Fruit fly (Drosophila melanogaster) whole organism, embryonic: Measurements from ENCODE around the gene RhoGAP18B.

Source experiments
- B-H2 ChIP-seq: fragments of 200-800 bp; sonication (Bioruptor generic); optimal IDR thresholded peaks from 2 replicates; lab custom pipeline; 2018; ENCODE audit warnings: missing biosample characterization, mild to moderate bottlenecking, missing genetic modification characterization
- Bgb ChIP-seq: fragments of 200-800 bp; sonication (Bioruptor generic); IDR thresholded peaks from 2 replicates; pipeline ENCODE4 v1.3.6; 2022; ENCODE audit warnings: missing biosample characterization, missing genetic modification characterization; ENCODE audit not compliant: partially characterized antibody
- Bteb2 ChIP-seq: fragments of 200-800 bp; sonication (Bioruptor generic); optimal IDR thresholded peaks from 2 replicates; lab custom pipeline; 2016; ENCODE audit warnings: missing biosample characterization, missing genetic modification characterization
- C15 ChIP-seq: fragments of 200-800 bp; sonication (Bioruptor generic); IDR thresholded peaks from 3 replicates; pipeline ENCODE4 v1.3.6; 2022; ENCODE audit warnings: missing biosample characterization, missing genetic modification characterization
- CG10267 ChIP-seq: fragments of 200-800 bp; sonication (Bioruptor generic); optimal IDR thresholded peaks from 2 replicates; lab custom pipeline; 2018; ENCODE audit warnings: missing biosample characterization, mild to moderate bottlenecking, missing genetic modification characterization, moderate library complexity
- CG10565 ChIP-seq: fragments of 200-800 bp; sonication (Bioruptor generic); optimal IDR thresholded peaks from 3 replicates; lab custom pipeline; 2016; ENCODE audit warnings: missing biosample characterization, mild to moderate bottlenecking, missing genetic modification characterization
- CG10979 ChIP-seq: fragments of 200-800 bp; sonication (Bioruptor generic); optimal IDR thresholded peaks from 2 replicates; lab custom pipeline; 2018; ENCODE audit warnings: missing biosample characterization, mild to moderate bottlenecking, missing genetic modification characterization, moderate library complexity
- CG12942 ChIP-seq: fragments of 200-800 bp; sonication (Bioruptor generic); optimal IDR thresholded peaks from 3 replicates; lab custom pipeline; 2016; ENCODE audit warnings: missing biosample characterization, missing genetic modification characterization
- CG13775 ChIP-seq: fragments of 200-800 bp; sonication (Bioruptor generic); optimal IDR thresholded peaks from 3 replicates; lab custom pipeline; 2017; ENCODE audit warnings: missing biosample characterization, mild to moderate bottlenecking, missing genetic modification characterization
- CG17186 ChIP-seq: fragments of 200-800 bp; sonication (Bioruptor generic); optimal IDR thresholded peaks from 3 replicates; lab custom pipeline; 2017; ENCODE audit warnings: missing biosample characterization, missing genetic modification reagents, missing genetic modification characterization
- CG17802 ChIP-seq: fragments of 200-800 bp; sonication (Bioruptor generic); optimal IDR thresholded peaks from 2 replicates; lab custom pipeline; 2018; ENCODE audit warnings: missing biosample characterization, mild to moderate bottlenecking, missing genetic modification characterization, moderate library complexity
- CG1792 ChIP-seq: fragments of 200-800 bp; sonication (Bioruptor generic); optimal IDR thresholded peaks from 2 replicates; lab custom pipeline; 2016; ENCODE audit warnings: missing biosample characterization, missing genetic modification characterization
- CG18764 ChIP-seq: fragments of 200-800 bp; sonication (Bioruptor generic); optimal IDR thresholded peaks from 3 replicates; lab custom pipeline; 2016; ENCODE audit warnings: missing biosample characterization, missing genetic modification characterization
- CG31365 ChIP-seq: fragments of 200-800 bp; sonication (Bioruptor generic); optimal IDR thresholded peaks from 2 replicates; lab custom pipeline; 2018; ENCODE audit warnings: missing biosample characterization, mild to moderate bottlenecking, missing genetic modification characterization
- CG3163 ChIP-seq: fragments of 200-800 bp; sonication (Bioruptor generic); optimal IDR thresholded peaks from 3 replicates; lab custom pipeline; 2016; ENCODE audit warnings: missing biosample characterization, missing genetic modification characterization
- CG32767 ChIP-seq: fragments of 200-800 bp; sonication (Bioruptor generic); IDR thresholded peaks from 2 replicates; pipeline ENCODE4 v1.3.6; 2022; ENCODE audit warnings: missing biosample characterization, missing genetic modification characterization
- CG4424 ChIP-seq: fragments of 200-800 bp; sonication (Bioruptor generic); optimal IDR thresholded peaks from 3 replicates; lab custom pipeline; 2016; ENCODE audit warnings: missing biosample characterization, missing genetic modification characterization
- CG4854 ChIP-seq: fragments of 200-800 bp; sonication (Bioruptor generic); optimal IDR thresholded peaks from 2 replicates; lab custom pipeline; 2016; ENCODE audit warnings: missing biosample characterization, missing genetic modification characterization, inconsistent platforms
- CG6813 ChIP-seq: fragments of 200-800 bp; sonication (Bioruptor generic); optimal IDR thresholded peaks from 2 replicates; lab custom pipeline; 2017; ENCODE audit warnings: missing biosample characterization, missing genetic modification characterization, mild to moderate bottlenecking, moderate library complexity, missing genetic modification reagents
- CG8924 ChIP-seq: fragments of 200-800 bp; optimal IDR thresholded peaks from 3 replicates; lab custom pipeline; 2019; ENCODE audit warnings: missing biosample characterization, mild to moderate bottlenecking, missing genetic modification characterization, moderate library complexity
- Dbx ChIP-seq: fragments of 200-800 bp; sonication (Bioruptor generic); IDR thresholded peaks from 3 replicates; pipeline ENCODE4 v1.3.6; 2022; ENCODE audit warnings: missing biosample characterization, missing genetic modification characterization
- Deaf1 ChIP-seq: fragments of 200-800 bp; optimal IDR thresholded peaks from 3 replicates; lab custom pipeline; 2019; ENCODE audit warnings: missing biosample characterization, mild to moderate bottlenecking, missing genetic modification characterization, moderate library complexity
- Doc2 ChIP-seq: fragments of 200-800 bp; sonication (Bioruptor generic); IDR thresholded peaks from 2 replicates; pipeline ENCODE4 v1.3.6; 2022; ENCODE audit warnings: missing biosample characterization, missing genetic modification characterization
- Doc3 ChIP-seq: fragments of 200-800 bp; sonication (Bioruptor generic); IDR thresholded peaks from 3 replicates; pipeline ENCODE4 v1.3.6; 2022; ENCODE audit warnings: missing biosample characterization, missing genetic modification characterization; ENCODE audit not compliant: partially characterized antibody
- Hsf ChIP-seq: fragments of 200-800 bp; sonication (Bioruptor generic); optimal IDR thresholded peaks from 3 replicates; lab custom pipeline; 2016; ENCODE audit warnings: missing biosample characterization, missing genetic modification characterization
- Lhr ChIP-seq: fragments of 200-800 bp; sonication (Bioruptor generic); optimal IDR thresholded peaks from 3 replicates; lab custom pipeline; 2017; ENCODE audit warnings: mild to moderate bottlenecking, missing biosample characterization, missing genetic modification reagents, missing genetic modification characterization
- MESR4 ChIP-seq: fragments of 200-800 bp; sonication (Bioruptor generic); optimal IDR thresholded peaks from 2 replicates; lab custom pipeline; 2018; ENCODE audit warnings: missing biosample characterization, mild to moderate bottlenecking, missing genetic modification characterization, moderate library complexity
- Mes4 ChIP-seq: fragments of 200-800 bp; sonication (Bioruptor generic); optimal IDR thresholded peaks from 2 replicates; lab custom pipeline; 2016; ENCODE audit warnings: missing biosample characterization, missing genetic modification characterization
- Myb ChIP-seq: fragments of 200-800 bp; sonication (Bioruptor generic); optimal IDR thresholded peaks from 2 replicates; lab custom pipeline; 2016; ENCODE audit warnings: missing biosample characterization, missing genetic modification characterization
- Oli ChIP-seq: fragments of 200-800 bp; sonication (Bioruptor generic); optimal IDR thresholded peaks from 2 replicates; lab custom pipeline; 2018; ENCODE audit warnings: missing biosample characterization, mild to moderate bottlenecking, missing genetic modification characterization, moderate library complexity
- PHDP ChIP-seq: fragments of 200-800 bp; sonication (Bioruptor generic); optimal IDR thresholded peaks from 3 replicates; lab custom pipeline; 2018; ENCODE audit warnings: missing biosample characterization, mild to moderate bottlenecking, missing genetic modification characterization, moderate library complexity
- Sox102F ChIP-seq: fragments of 200-800 bp; sonication (Bioruptor generic); optimal IDR thresholded peaks from 2 replicates; lab custom pipeline; 2018; ENCODE audit warnings: missing biosample characterization, mild to moderate bottlenecking, missing genetic modification characterization, moderate library complexity
- Taf1 ChIP-seq: fragments of 200-800 bp; sonication (Bioruptor generic); IDR thresholded peaks from 2 replicates; pipeline ENCODE4 v1.3.6; 2022; ENCODE audit warnings: missing biosample characterization, missing genetic modification characterization
- Xbp1 ChIP-seq: fragments of 200-800 bp; sonication (Bioruptor generic); optimal IDR thresholded peaks from 3 replicates; lab custom pipeline; 2016; ENCODE audit warnings: missing biosample characterization, mild to moderate bottlenecking, missing genetic modification characterization
- ara ChIP-seq: fragments of 200-800 bp; sonication (Bioruptor generic); IDR thresholded peaks from 2 replicates; pipeline ENCODE4 v1.3.6; 2022; ENCODE audit warnings: missing biosample characterization, missing genetic modification characterization
- bowl ChIP-seq: fragments of 200-800 bp; sonication (Bioruptor generic); IDR thresholded peaks from 2 replicates; pipeline ENCODE4 v1.3.6; 2022; ENCODE audit warnings: missing biosample characterization, missing genetic modification characterization
- bsh ChIP-seq, 2 experiments: fragments of 200-800 bp; sonication (Bioruptor generic); optimal IDR thresholded peaks; 2 replicates each; lab custom pipeline; 2017 to 2018; ENCODE audit warnings: mild to moderate bottlenecking in 2 of 2, missing biosample characterization in 2 of 2, missing genetic modification characterization in 2 of 2, moderate library complexity in 1 of 2
- chn ChIP-seq: fragments of 200-800 bp; sonication (Bioruptor generic); optimal IDR thresholded peaks from 2 replicates; lab custom pipeline; 2016; ENCODE audit warnings: missing biosample characterization, missing genetic modification characterization
- cwo ChIP-seq: fragments of 200-800 bp; sonication (Bioruptor generic); optimal IDR thresholded peaks from 3 replicates; lab custom pipeline; 2017; ENCODE audit warnings: missing biosample characterization, missing genetic modification characterization, mild to moderate bottlenecking, moderate library complexity, missing genetic modification reagents
- dpn ChIP-seq, 2 experiments: fragments of 200-800 bp; sonication (Bioruptor generic); optimal IDR thresholded peaks; 3 replicates each; lab custom pipeline; 2016; ENCODE audit warnings: missing biosample characterization in 2 of 2, missing genetic modification characterization in 2 of 2
- fd102C ChIP-seq: fragments of 200-800 bp; sonication (Bioruptor generic); optimal IDR thresholded peaks from 2 replicates; lab custom pipeline; 2018; ENCODE audit warnings: missing biosample characterization, mild to moderate bottlenecking, missing genetic modification characterization, moderate library complexity
- ftz-f1 ChIP-seq: fragments of 200-800 bp; sonication (Bioruptor generic); optimal IDR thresholded peaks from 2 replicates; lab custom pipeline; 2016; ENCODE audit warnings: missing biosample characterization, missing genetic modification characterization
- grn ChIP-seq: fragments of 200-800 bp; sonication (Bioruptor generic); optimal IDR thresholded peaks from 3 replicates; lab custom pipeline; 2017; ENCODE audit warnings: missing biosample characterization, missing genetic modification characterization
- insv ChIP-seq, 2 experiments: fragments of 200-800 bp; sonication (Bioruptor generic); optimal IDR thresholded peaks; 3 replicates each; lab custom pipeline; 2016 to 2018; ENCODE audit warnings: missing biosample characterization in 2 of 2, missing genetic modification characterization in 2 of 2
- knrl ChIP-seq: fragments of 200-800 bp; sonication (Bioruptor generic); IDR thresholded peaks from 3 replicates; pipeline ENCODE4 v1.3.6; 2022; ENCODE audit warnings: missing biosample characterization, missing genetic modification characterization; ENCODE audit not compliant: partially characterized antibody
- nom ChIP-seq: fragments of 200-800 bp; sonication (Bioruptor generic); optimal IDR thresholded peaks from 2 replicates; lab custom pipeline; 2017; ENCODE audit warnings: missing biosample characterization, missing genetic modification characterization, mild to moderate bottlenecking, moderate library complexity, missing genetic modification reagents
- ranshi ChIP-seq: fragments of 200-800 bp; sonication (Bioruptor generic); IDR thresholded peaks from 2 replicates; pipeline ENCODE4 v1.3.6; 2022; ENCODE audit warnings: missing biosample characterization, missing genetic modification characterization
- slbo ChIP-seq: fragments of 200-800 bp; sonication (Bioruptor generic); IDR thresholded peaks from 2 replicates; pipeline ENCODE4 v1.3.6; 2022; ENCODE audit warnings: missing biosample characterization, missing genetic modification characterization
- tin ChIP-seq: fragments of 200-800 bp; sonication (Bioruptor generic); optimal IDR thresholded peaks from 3 replicates; lab custom pipeline; 2016; ENCODE audit warnings: missing biosample characterization, missing genetic modification characterization
- zen2 ChIP-seq: fragments of 200-800 bp; sonication (Bioruptor generic); IDR thresholded peaks from 3 replicates; pipeline ENCODE4 v1.3.6; 2022; ENCODE audit warnings: missing biosample characterization, missing genetic modification characterization; ENCODE audit not compliant: partially characterized antibody

The RhoGAP18B gene

dm6 chrX:19155922-19156437 is 10.9 kb downstream of the RhoGAP18B start (continued):
- TF ChIP-seq zen2 (no peak), CG12942 (GFP tag; lab: Kevin White, UChicago) (peak; percentile 48), CG17802 (tag; lab: Kevin White, UChicago) (peak; percentile 40), bsh (GFP tag; optimal IDR thresholded peaks at IDR 0.05; lab: Kevin White, UChicago) (peak; percentile 57 to 89), Sox102F (GFP tag; lab: Kevin White, UChicago) (peak; percentile 56), Bteb2 (no peak), C15 (GFP tag; lab: Robert Waterston, UW) (peak; percentile 24; the same call in 1 of the 3 replicates), Dbx (GFP tag; lab: Robert Waterston, UW) (peak; percentile 85), chn (peak; percentile 69), grn (GFP tag; lab: Kevin White, UChicago) (peak; percentile 88), CG10267 (tag; lab: Kevin White, UChicago) (peak; percentile 87), Bgb (GFP tag; lab: Robert Waterston, UW) (no peak), Taf1 (peak; percentile 65), cwo (peak; percentile 45), CG1792 (no peak), dpn (GFP tag; optimal IDR thresholded peaks at IDR 0.05; lab: Kevin White, UChicago) (peak; percentile 25 to 74), ftz-f1 (GFP tag; lab: Kevin White, UChicago) (no peak), CG8924 (tag; lab: Kevin White, UChicago) (peak; percentile 88), Deaf1 (tag; lab: Kevin White, UChicago) (peak; percentile 48), PHDP (peak; percentile 76), Hsf (GFP tag; lab: Kevin White, UChicago) (peak; percentile 54), CG31365 (tag; lab: Kevin White, UChicago) (no peak), ara (GFP tag; lab: Robert Waterston, UW) (peak; percentile 92), CG10979 (peak; percentile 93), CG3163 (GFP tag; lab: Kevin White, UChicago) (no peak), knrl (GFP tag; lab: Robert Waterston, UW) (no peak), Oli (peak; percentile 82), ranshi (peak; percentile 82), CG32767 (GFP tag; lab: Robert Waterston, UW) (peak; percentile 52; the same call in 1 of the 2 replicates), CG10565 (GFP tag; lab: Kevin White, UChicago) (no peak), nom (GFP tag; lab: Kevin White, UChicago) (peak; percentile 81), tin (GFP tag; lab: Kevin White, UChicago) (peak; percentile 82), CG6813 (GFP tag; lab: Kevin White, UChicago) (peak; percentile 85), MESR4 (GFP tag; lab: Kevin White, UChicago) (peak; percentile 8), Mes4 (GFP tag; lab: Kevin White, UChicago) (no peak), Lhr (GFP tag; lab: Kevin White, UChicago) (peak; percentile 64), Myb (no peak), Doc3 (no peak), Doc2 (GFP tag; lab: Robert Waterston, UW) (no peak), CG4424 (GFP tag; lab: Kevin White, UChicago) (peak; percentile 86), Xbp1 (GFP tag; lab: Kevin White, UChicago) (peak; percentile 78), insv (GFP tag; optimal IDR thresholded peaks at IDR 0.05; lab: Kevin White, UChicago) (peak in 1 of 2 experiments; percentile 2), CG18764 (GFP tag; lab: Kevin White, UChicago) (peak; percentile 77), bowl (GFP tag; lab: Robert Waterston, UW) (no peak), slbo (GFP tag; lab: Robert Waterston, UW) (peak; percentile 73), CG17186 (GFP tag; lab: Kevin White, UChicago) (no peak), CG13775 (GFP tag; lab: Kevin White, UChicago) (peak; percentile 88), fd102C (GFP tag; lab: Kevin White, UChicago) (peak; percentile 89), CG4854 (GFP tag; lab: Kevin White, UChicago) (peak; percentile 24), B-H2 (peak; percentile 37)
